Worm (Caenorhabditis elegans) whole organism, L3 larva: ENCODE measurements around the gene F44D12.16.

Experiments
- ZK546.5 ChIP-seq: sonication (generic microtip); optimal IDR thresholded peaks from 2 replicates; lab custom pipeline; 2017; ENCODE audit warnings: missing biosample characterization, missing genetic modification characterization
- ama-1 ChIP-seq: fragments of 150-350 bp; optimal IDR thresholded peaks from 2 replicates; lab custom pipeline; 2018
- ceh-16 ChIP-seq: sonication (generic microtip); optimal IDR thresholded peaks from 2 replicates; lab custom pipeline; 2017; ENCODE audit warnings: missing biosample characterization, missing genetic modification characterization
- ceh-28 ChIP-seq: fragments of 150-350 bp; optimal IDR thresholded peaks from 2 replicates; lab custom pipeline; 2014; ENCODE audit warnings: missing biosample characterization, missing genetic modification reagents, missing genetic modification characterization
- ceh-82 ChIP-seq: fragments of 150-350 bp; optimal IDR thresholded peaks from 2 replicates; lab custom pipeline; 2014; ENCODE audit warnings: missing biosample characterization, missing genetic modification characterization
- egl-27 ChIP-seq: sonication (generic microtip); optimal IDR thresholded peaks from 4 replicates; lab custom pipeline; 2017; ENCODE audit warnings: missing biosample characterization, missing genetic modification reagents, missing genetic modification characterization
- elt-1 ChIP-seq: fragments of 150-350 bp; optimal IDR thresholded peaks from 2 replicates; lab custom pipeline; 2014; ENCODE audit warnings: missing biosample characterization, missing genetic modification characterization
- elt-2 ChIP-seq: sonication (generic microtip); optimal IDR thresholded peaks from 2 replicates; lab custom pipeline; 2016; ENCODE audit warnings: missing genetic modification reagents, mild to moderate bottlenecking, missing genetic modification characterization, missing compliant biosample characterization
- fos-1 ChIP-seq: fragments of 150-350 bp; optimal IDR thresholded peaks from 2 replicates; lab custom pipeline; 2014; ENCODE audit warnings: missing biosample characterization, missing genetic modification characterization
- lin-15B ChIP-seq: fragments of 150-350 bp; optimal IDR thresholded peaks from 2 replicates; lab custom pipeline; 2014; ENCODE audit warnings: missing biosample characterization, missing genetic modification characterization
- nhr-11 ChIP-seq: fragments of 150-350 bp; optimal IDR thresholded peaks from 2 replicates; lab custom pipeline; 2014; ENCODE audit warnings: missing biosample characterization, missing genetic modification characterization
- nhr-12 ChIP-seq: fragments of 150-350 bp; optimal IDR thresholded peaks from 2 replicates; lab custom pipeline; 2014; ENCODE audit warnings: missing biosample characterization, missing genetic modification characterization
- nhr-237 ChIP-seq: fragments of 150-350 bp; optimal IDR thresholded peaks from 2 replicates; lab custom pipeline; 2014; ENCODE audit warnings: missing biosample characterization, missing genetic modification characterization
- nhr-28 ChIP-seq: fragments of 150-350 bp; optimal IDR thresholded peaks from 2 replicates; lab custom pipeline; 2014; ENCODE audit warnings: missing biosample characterization, missing genetic modification characterization
- nhr-77 ChIP-seq: fragments of 150-350 bp; optimal IDR thresholded peaks from 2 replicates; lab custom pipeline; 2014; ENCODE audit warnings: missing biosample characterization, missing genetic modification characterization
- pqm-1 ChIP-seq: fragments of 150-350 bp; optimal IDR thresholded peaks from 2 replicates; lab custom pipeline; 2017; ENCODE audit warnings: missing biosample characterization, missing genetic modification characterization, inconsistent platforms
- sea-2 ChIP-seq: fragments of 150-350 bp; sonication (generic microtip); optimal IDR thresholded peaks from 4 replicates; lab custom pipeline; 2014; ENCODE audit warnings: missing biosample characterization, missing genetic modification reagents, missing genetic modification characterization
- unc-39 ChIP-seq: sonication (generic microtip); optimal IDR thresholded peaks from 4 replicates; lab custom pipeline; 2017; ENCODE audit warnings: missing biosample characterization, missing genetic modification characterization
- unc-62 ChIP-seq: fragments of 150-350 bp; sonication (generic microtip); optimal IDR thresholded peaks from 4 replicates; lab custom pipeline; 2014; ENCODE audit warnings: missing biosample characterization, missing genetic modification reagents, missing genetic modification characterization
- ztf-11 ChIP-seq: fragments of 150-350 bp; optimal IDR thresholded peaks from 2 replicates; lab custom pipeline; 2014; ENCODE audit warnings: missing biosample characterization, missing genetic modification characterization

F44D12.16 gene

ce11 chrIV:10075899-10076298 is 47.0 kb downstream of the F44D12.16 start, which contains the start of gene W01B6.5:
Gene W01B6.5 (plus strand): TSS chrIV:10076199.
- no peak for TF ChIP-seq elt-1 (tag; lab: Kevin White, UChicago)
- TF ChIP-seq sea-2 (GFP tag; lab: Kevin White, UChicago) = no peak
- no peak for TF ChIP-seq elt-2
- no peak for TF ChIP-seq lin-15B (tag; lab: Kevin White, UChicago)
- no peak for TF ChIP-seq nhr-11 (tag; lab: Kevin White, UChicago)
- TF ChIP-seq nhr-12 (tag; lab: Kevin White, UChicago) = no peak
- TF ChIP-seq unc-62 = no peak
- TF ChIP-seq ama-1 = no peak
- no peak for TF ChIP-seq fos-1 (tag; lab: Kevin White, UChicago)
- TF ChIP-seq nhr-77 = no peak
- TF ChIP-seq nhr-28 (tag; lab: Kevin White, UChicago) = no peak
- TF ChIP-seq pqm-1 = no peak
- TF ChIP-seq egl-27 (tag; lab: Kevin White, UChicago) = no peak
- TF ChIP-seq ZK546.5 (tag; lab: Kevin White, UChicago) = no peak
- no peak for TF ChIP-seq ceh-28 (tag; lab: Kevin White, UChicago)

DNA sequence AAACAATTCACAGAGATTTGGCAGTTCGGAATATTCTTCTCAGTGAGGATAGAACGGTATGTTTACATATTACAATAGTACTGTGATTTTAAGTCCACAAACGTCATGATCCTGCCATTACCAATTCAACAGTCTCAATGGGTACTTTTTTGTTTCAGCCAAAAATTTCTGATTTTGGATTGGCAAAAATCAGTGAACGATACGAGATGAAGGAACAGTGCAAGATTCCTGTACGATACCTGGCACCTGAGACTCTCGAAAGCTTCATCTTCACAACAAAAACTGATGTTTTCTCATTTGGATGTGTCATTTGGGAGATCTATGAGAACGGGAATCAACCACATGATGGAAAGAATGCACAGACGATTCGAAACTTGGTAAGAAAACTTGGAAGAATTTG is 49.1 kb downstream of the F44D12.16 start:
- no peak for TF ChIP-seq unc-39 (tag; lab: Kevin White, UChicago)
- no peak for TF ChIP-seq nhr-12 (tag; lab: Kevin White, UChicago)
- no peak for TF ChIP-seq ztf-11 (tag; lab: Kevin White, UChicago)
- no peak for TF ChIP-seq ceh-16
- TF ChIP-seq ceh-82 = no peak
- no peak for TF ChIP-seq nhr-237 (tag; lab: Kevin White, UChicago)
- no peak for TF ChIP-seq nhr-77
